Fruit fly (Drosophila melanogaster): ENCODE results near the gene nAChRbeta1.

DNA sequence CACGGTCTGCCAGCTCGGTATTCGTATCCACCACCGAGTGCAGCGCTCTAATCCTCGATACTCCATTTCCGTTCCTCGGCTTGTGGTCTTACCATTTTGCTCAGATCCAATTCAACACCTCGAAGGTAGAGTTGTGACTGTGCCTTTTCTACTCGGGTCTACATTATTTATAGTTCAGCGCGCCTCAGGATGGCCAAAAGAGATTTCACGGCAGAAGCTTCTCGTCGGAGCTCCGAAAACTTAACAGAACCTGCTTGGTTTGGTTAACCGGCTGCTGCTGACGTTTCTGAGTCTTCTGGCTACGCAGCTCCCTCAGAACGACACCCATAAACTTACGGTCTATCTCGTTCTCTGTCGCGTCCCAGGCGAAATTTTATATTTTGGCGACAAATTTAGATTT lies 37.4 kb downstream of the nAChRbeta1 start, which contains the start of gene CG32241:
- no peak for TF ChIP-seq Dll (optimal IDR thresholded peaks at IDR 0.05)
- no peak for TF ChIP-seq CG8478 (optimal IDR thresholded peaks at IDR 0.05)
- TF ChIP-seq psq (optimal IDR thresholded peaks at IDR 0.05): no peak
- TF ChIP-seq pan (optimal IDR thresholded peaks at IDR 0.05): no peak
- no peak for TF ChIP-seq usp (GFP tag; optimal IDR thresholded peaks at IDR 0.05)
- TF ChIP-seq EcR (GFP tag; optimal IDR thresholded peaks at IDR 0.05): no peak

All from whole organism.